Fruit fly (Drosophila melanogaster) whole organism, embryonic: Measurements from ENCODE around the gene CG16959.

Source experiments
- Antp ChIP-seq: fragments of 200-800 bp; sonication (Bioruptor generic); optimal IDR thresholded peaks from 3 replicates; lab custom pipeline; 2016; ENCODE audit warnings: missing biosample characterization, missing genetic modification characterization
- B-H1 ChIP-seq: fragments of 200-800 bp; sonication (Bioruptor generic); IDR thresholded peaks from 3 replicates; pipeline ENCODE4 v1.3.6; 2022; ENCODE audit warnings: missing biosample characterization, missing genetic modification characterization
- CG10267 ChIP-seq: fragments of 200-800 bp; sonication (Bioruptor generic); optimal IDR thresholded peaks from 2 replicates; lab custom pipeline; 2018; ENCODE audit warnings: missing biosample characterization, mild to moderate bottlenecking, missing genetic modification characterization, moderate library complexity
- CG11247 ChIP-seq: fragments of 200-800 bp; sonication (Bioruptor generic); IDR thresholded peaks from 2 replicates; pipeline ENCODE4 v1.3.6; 2022; ENCODE audit warnings: missing biosample characterization, missing genetic modification characterization
- CG11560 ChIP-seq: fragments of 200-800 bp; sonication (Bioruptor generic); IDR thresholded peaks from 3 replicates; pipeline ENCODE4 v1.3.6; 2022; ENCODE audit warnings: missing biosample characterization, missing genetic modification characterization
- CG11723 ChIP-seq: fragments of 200-800 bp; sonication (Bioruptor generic); optimal IDR thresholded peaks from 2 replicates; lab custom pipeline; 2017; ENCODE audit warnings: missing biosample characterization, mild to moderate bottlenecking, missing genetic modification characterization
- CG12155 ChIP-seq: fragments of 200-800 bp; sonication (Bioruptor generic); optimal IDR thresholded peaks from 3 replicates; lab custom pipeline; 2016; ENCODE audit warnings: missing biosample characterization, missing genetic modification characterization
- CG16779 ChIP-seq: fragments of 200-800 bp; sonication (Bioruptor generic); IDR thresholded peaks from 2 replicates; pipeline ENCODE4 v1.3.6; 2022; ENCODE audit warnings: missing biosample characterization, missing genetic modification characterization
- CG17359 ChIP-seq: fragments of 200-800 bp; sonication (Bioruptor generic); optimal IDR thresholded peaks from 3 replicates; lab custom pipeline; 2018; ENCODE audit warnings: missing biosample characterization, mild to moderate bottlenecking, missing genetic modification characterization, moderate library complexity
- CG18764 ChIP-seq: fragments of 200-800 bp; sonication (Bioruptor generic); optimal IDR thresholded peaks from 3 replicates; lab custom pipeline; 2016; ENCODE audit warnings: missing biosample characterization, missing genetic modification characterization
- CG30020 ChIP-seq: fragments of 200-800 bp; optimal IDR thresholded peaks from 2 replicates; lab custom pipeline; 2019; ENCODE audit warnings: missing biosample characterization, mild to moderate bottlenecking, missing genetic modification characterization, moderate library complexity
- CG30403 ChIP-seq: fragments of 200-800 bp; sonication (Bioruptor generic); optimal IDR thresholded peaks from 3 replicates; lab custom pipeline; 2016; ENCODE audit warnings: missing biosample characterization, missing genetic modification characterization
- CG33213 ChIP-seq: fragments of 200-800 bp; sonication (Bioruptor generic); optimal IDR thresholded peaks from 3 replicates; lab custom pipeline; 2016; ENCODE audit warnings: missing biosample characterization, missing genetic modification characterization
- CG3407 ChIP-seq: fragments of 200-800 bp; sonication (Bioruptor generic); optimal IDR thresholded peaks from 2 replicates; lab custom pipeline; 2018; ENCODE audit warnings: missing biosample characterization, mild to moderate bottlenecking, missing genetic modification characterization
- CG43689 ChIP-seq: fragments of 200-800 bp; sonication (Bioruptor generic); IDR thresholded peaks from 2 replicates; pipeline ENCODE4 v1.3.6; 2022; ENCODE audit warnings: missing biosample characterization, missing genetic modification characterization
- CG5953 ChIP-seq: fragments of 200-800 bp; sonication (Bioruptor generic); IDR thresholded peaks from 2 replicates; pipeline ENCODE4 v1.3.6; 2022; ENCODE audit warnings: missing biosample characterization, missing genetic modification characterization
- CG6791 ChIP-seq: fragments of 200-800 bp; sonication (Bioruptor generic); IDR thresholded peaks from 3 replicates; pipeline ENCODE4 v1.3.6; 2022; ENCODE audit warnings: missing biosample characterization, missing genetic modification characterization; ENCODE audit not compliant: partially characterized antibody
- CG7556 ChIP-seq: fragments of 200-800 bp; sonication (Bioruptor generic); optimal IDR thresholded peaks from 2 replicates; lab custom pipeline; 2017; ENCODE audit warnings: missing biosample characterization, mild to moderate bottlenecking, missing genetic modification characterization
- CG8924 ChIP-seq: fragments of 200-800 bp; optimal IDR thresholded peaks from 3 replicates; lab custom pipeline; 2019; ENCODE audit warnings: missing biosample characterization, mild to moderate bottlenecking, missing genetic modification characterization, moderate library complexity
- Fer3 ChIP-seq: fragments of 200-800 bp; sonication (Bioruptor generic); optimal IDR thresholded peaks from 2 replicates; lab custom pipeline; 2018; ENCODE audit warnings: missing biosample characterization, mild to moderate bottlenecking, missing genetic modification characterization, moderate library complexity
- Hand ChIP-seq: fragments of 200-800 bp; sonication (Bioruptor generic); optimal IDR thresholded peaks from 2 replicates; lab custom pipeline; 2017; ENCODE audit warnings: mild to moderate bottlenecking, missing biosample characterization, missing genetic modification reagents, missing genetic modification characterization
- Hey ChIP-seq: fragments of 200-800 bp; sonication (Bioruptor generic); optimal IDR thresholded peaks from 3 replicates; lab custom pipeline; 2018; ENCODE audit warnings: missing biosample characterization, mild to moderate bottlenecking, missing genetic modification characterization
- Hmr ChIP-seq: fragments of 200-800 bp; sonication (Bioruptor generic); optimal IDR thresholded peaks from 3 replicates; lab custom pipeline; 2017; ENCODE audit warnings: mild to moderate bottlenecking, missing biosample characterization, missing genetic modification reagents, missing genetic modification characterization
- Lim3 ChIP-seq: fragments of 200-800 bp; sonication (Bioruptor generic); IDR thresholded peaks from 2 replicates; pipeline ENCODE4 v1.3.6; 2022; ENCODE audit warnings: missing biosample characterization, missing genetic modification characterization
- Spps ChIP-seq: fragments of 200-800 bp; sonication (Bioruptor generic); optimal IDR thresholded peaks from 2 replicates; lab custom pipeline; 2018; ENCODE audit warnings: missing biosample characterization, mild to moderate bottlenecking, missing genetic modification characterization
- abd-A ChIP-seq: fragments of 200-800 bp; sonication (Bioruptor generic); optimal IDR thresholded peaks from 3 replicates; lab custom pipeline; 2019; ENCODE audit warnings: missing biosample characterization, mild to moderate bottlenecking, missing genetic modification characterization, moderate library complexity
- ara ChIP-seq: fragments of 200-800 bp; sonication (Bioruptor generic); IDR thresholded peaks from 2 replicates; pipeline ENCODE4 v1.3.6; 2022; ENCODE audit warnings: missing biosample characterization, missing genetic modification characterization
- br ChIP-seq: fragments of >200 bp; optimal IDR thresholded peaks from 2 replicates; lab custom pipeline; 2017
- cg ChIP-seq: fragments of 200-800 bp; sonication (Bioruptor generic); optimal IDR thresholded peaks from 3 replicates; lab custom pipeline; 2019; ENCODE audit warnings: missing biosample characterization, mild to moderate bottlenecking, missing genetic modification characterization, moderate library complexity
- chn ChIP-seq: fragments of 200-800 bp; sonication (Bioruptor generic); optimal IDR thresholded peaks from 2 replicates; lab custom pipeline; 2016; ENCODE audit warnings: missing biosample characterization, missing genetic modification characterization
- crc ChIP-seq: fragments of 200-800 bp; sonication (Bioruptor generic); optimal IDR thresholded peaks from 2 replicates; lab custom pipeline; 2016; ENCODE audit warnings: missing biosample characterization, missing genetic modification characterization
- dan ChIP-seq: fragments of 200-800 bp; sonication (Bioruptor generic); IDR thresholded peaks from 2 replicates; pipeline ENCODE4 v1.3.6; 2022; ENCODE audit warnings: missing biosample characterization, missing genetic modification characterization
- ewg ChIP-seq: fragments of 200-800 bp; sonication (Bioruptor generic); optimal IDR thresholded peaks from 3 replicates; lab custom pipeline; 2017; ENCODE audit warnings: mild to moderate bottlenecking, missing biosample characterization, missing genetic modification reagents, missing genetic modification characterization
- ftz-f1 ChIP-seq: fragments of 200-800 bp; sonication (Bioruptor generic); optimal IDR thresholded peaks from 2 replicates; lab custom pipeline; 2016; ENCODE audit warnings: missing biosample characterization, missing genetic modification characterization
- hkb ChIP-seq, 2 experiments: fragments of 200-800 bp in 1 of 2; fragments of >200 bp in 1 of 2; sonication (Bioruptor generic) in 1 of 2; IDR thresholded peaks in 1 of 2; optimal IDR thresholded peaks in 1 of 2; 2 replicates each; pipeline versions ENCODE4 v1.3.6 to Lab custom; 2017 to 2022; ENCODE audit warnings: missing biosample characterization in 1 of 2, missing genetic modification characterization in 1 of 2
- jing ChIP-seq: fragments of 200-800 bp; sonication (Bioruptor generic); optimal IDR thresholded peaks from 2 replicates; lab custom pipeline; 2018; ENCODE audit warnings: missing biosample characterization, mild to moderate bottlenecking, missing genetic modification characterization
- kay ChIP-seq: fragments of 200-800 bp; sonication (Bioruptor generic); optimal IDR thresholded peaks from 2 replicates; lab custom pipeline; 2016; ENCODE audit warnings: missing biosample characterization, missing genetic modification characterization
- org-1 ChIP-seq: fragments of 200-800 bp; sonication (Bioruptor generic); optimal IDR thresholded peaks from 2 replicates; lab custom pipeline; 2017; ENCODE audit warnings: missing biosample characterization, missing genetic modification characterization
- p53 ChIP-seq: fragments of 200-800 bp; sonication (Bioruptor generic); optimal IDR thresholded peaks from 2 replicates; lab custom pipeline; 2016; ENCODE audit warnings: missing biosample characterization, missing genetic modification characterization
- pfk ChIP-seq: fragments of 200-800 bp; sonication (Bioruptor generic); optimal IDR thresholded peaks from 2 replicates; lab custom pipeline; 2018; ENCODE audit warnings: missing biosample characterization, mild to moderate bottlenecking, missing genetic modification characterization, moderate library complexity
- pzg ChIP-seq: fragments of 200-800 bp; sonication (Bioruptor generic); optimal IDR thresholded peaks from 3 replicates; lab custom pipeline; 2018; ENCODE audit warnings: missing biosample characterization, mild to moderate bottlenecking, missing genetic modification characterization, moderate library complexity
- row ChIP-seq: fragments of 200-800 bp; sonication (Bioruptor generic); IDR thresholded peaks from 3 replicates; pipeline ENCODE4 v1.3.6; 2022; ENCODE audit warnings: missing biosample characterization, missing genetic modification characterization
- run ChIP-seq: fragments of 200-800 bp; sonication (Bioruptor generic); optimal IDR thresholded peaks from 3 replicates; lab custom pipeline; 2018; ENCODE audit warnings: missing biosample characterization, mild to moderate bottlenecking, missing genetic modification characterization
- sens ChIP-seq: fragments of 200-800 bp; sonication (Bioruptor generic); peaks from one replicate; lab custom pipeline; 2016; ENCODE audit warnings: missing biosample characterization, missing genetic modification characterization
- sima ChIP-seq: fragments of 200-800 bp; sonication (Bioruptor generic); optimal IDR thresholded peaks from 2 replicates; lab custom pipeline; 2016; ENCODE audit warnings: missing biosample characterization, missing genetic modification characterization
- sisA ChIP-seq: fragments of 200-800 bp; sonication (Bioruptor generic); IDR thresholded peaks from 2 replicates; pipeline ENCODE4 v1.3.6; 2022; ENCODE audit warnings: missing biosample characterization, missing genetic modification characterization
- sug ChIP-seq: fragments of 200-800 bp; optimal IDR thresholded peaks from 2 replicates; lab custom pipeline; 2019; ENCODE audit warnings: missing biosample characterization, mild to moderate bottlenecking, missing genetic modification characterization, moderate library complexity
- twi ChIP-seq: fragments of 200-800 bp; optimal IDR thresholded peaks from 2 replicates; lab custom pipeline; 2019; ENCODE audit warnings: missing biosample characterization, mild to moderate bottlenecking, missing genetic modification characterization, moderate library complexity
- unc-4 ChIP-seq: fragments of 200-800 bp; sonication (Bioruptor generic); IDR thresholded peaks from 2 replicates; pipeline ENCODE4 v1.3.6; 2022; ENCODE audit warnings: missing biosample characterization, missing genetic modification characterization; ENCODE audit not compliant: partially characterized antibody
- yki ChIP-seq: fragments of >200 bp; optimal IDR thresholded peaks from 3 replicates; lab custom pipeline; 2018

The CG16959 gene

dm6 chr3L:15104849-15105555, 20.1 kb downstream of the CG16959 start (continued):
- TF ChIP-seq Hey (tag; lab: Kevin White, UChicago) (no peak), dan (GFP tag; lab: Robert Waterston, UW) (no peak), kay (no peak), CG43689 (no peak), abd-A (tag; lab: Kevin White, UChicago) (no peak), sisA (GFP tag; lab: Robert Waterston, UW) (peak; percentile 61), hkb (optimal IDR thresholded peaks at IDR 0.05; lab: Kevin White, UChicago) (no peak), hkb (GFP tag; IDR thresholded peaks at IDR 0.05; lab: Robert Waterston, UW) (peak; percentile 53), pfk (GFP tag; lab: Kevin White, UChicago) (no peak), sug (peak; percentile 7), unc-4 (GFP tag; lab: Robert Waterston, UW) (no peak), CG17359 (tag; lab: Kevin White, UChicago) (peak; percentile 50), yki (lab: Kevin White, UChicago) (no peak), CG16779 (0 out of 2 replicates have a peak, but pooled peaks have one; percentile 29), org-1 (GFP tag; lab: Kevin White, UChicago) (peak; percentile 48), CG8924 (tag; lab: Kevin White, UChicago) (peak; percentile 37), ftz-f1 (GFP tag; lab: Kevin White, UChicago) (no peak), p53 (no peak), pzg (no peak), sima (GFP tag; lab: Kevin White, UChicago) (no peak), CG3407 (peak; percentile 1), sens (GFP tag; lab: Kevin White, UChicago) (peak; percentile 89), CG12155 (GFP tag; lab: Kevin White, UChicago) (peak; percentile 45), cg (GFP tag; lab: Kevin White, UChicago) (no peak), CG10267 (tag; lab: Kevin White, UChicago) (peak; percentile 20), CG11723 (GFP tag; lab: Kevin White, UChicago) (peak; percentile 24), CG11247 (GFP tag; lab: Robert Waterston, UW) (peak; percentile 51), CG33213 (GFP tag; lab: Kevin White, UChicago) (no peak), row (GFP tag; lab: Robert Waterston, UW) (peak; percentile 90), Antp (GFP tag; lab: Kevin White, UChicago) (peak; percentile 72), CG18764 (no peak), chn (GFP tag; lab: Kevin White, UChicago) (peak; percentile 44), ewg (GFP tag; lab: Kevin White, UChicago) (peak; percentile 35), twi (tag; lab: Kevin White, UChicago) (no peak), ara (GFP tag; lab: Robert Waterston, UW) (peak; percentile 21; the same call in 1 of the 2 replicates), Lim3 (GFP tag; lab: Robert Waterston, UW) (no peak), Fer3 (tag; lab: Kevin White, UChicago) (peak; percentile 42), CG30020 (no peak), CG6791 (GFP tag; lab: Robert Waterston, UW) (no peak), br (lab: Kevin White, UChicago) (no peak), CG7556 (GFP tag; lab: Kevin White, UChicago) (peak; percentile 81), crc (GFP tag; lab: Kevin White, UChicago) (peak; percentile 16), CG11560 (tag; lab: Robert Waterston, UW) (peak; percentile 45; the same call in 1 of the 3 replicates), jing (GFP tag; lab: Kevin White, UChicago) (peak; percentile 14), Hmr (GFP tag; lab: Kevin White, UChicago) (peak; percentile 77), B-H1 (GFP tag; lab: Robert Waterston, UW) (no peak), CG5953 (GFP tag; lab: Robert Waterston, UW) (peak; percentile 13; the same call in 1 of the 2 replicates), run (tag; lab: Kevin White, UChicago) (no peak), Hand (GFP tag; lab: Kevin White, UChicago) (peak; percentile 24), CG30403 (GFP tag; lab: Kevin White, UChicago) (peak; percentile 74), Spps (tag; lab: Kevin White, UChicago) (no peak)
